Fruit fly (Drosophila melanogaster) whole organism, embryonic: ENCODE measurements around the gene Cyp6v1.

ENCODE experiments used
- ATbp ChIP-seq: fragments of 200-800 bp; sonication (Bioruptor generic); optimal IDR thresholded peaks from 2 replicates; lab custom pipeline; 2017; ENCODE audit warnings: missing biosample characterization, mild to moderate bottlenecking, missing genetic modification characterization, missing genetic modification reagents
- Antp ChIP-seq: fragments of 200-800 bp; sonication (Bioruptor generic); optimal IDR thresholded peaks from 3 replicates; lab custom pipeline; 2016; ENCODE audit warnings: missing biosample characterization, missing genetic modification characterization
- B-H2 ChIP-seq: fragments of 200-800 bp; sonication (Bioruptor generic); optimal IDR thresholded peaks from 2 replicates; lab custom pipeline; 2018; ENCODE audit warnings: missing biosample characterization, mild to moderate bottlenecking, missing genetic modification characterization
- CG10267 ChIP-seq: fragments of 200-800 bp; sonication (Bioruptor generic); optimal IDR thresholded peaks from 2 replicates; lab custom pipeline; 2018; ENCODE audit warnings: missing biosample characterization, mild to moderate bottlenecking, missing genetic modification characterization, moderate library complexity
- CG11456 ChIP-seq: fragments of 200-800 bp; sonication (Bioruptor generic); IDR thresholded peaks from 3 replicates; pipeline ENCODE4 v1.3.6; 2022; ENCODE audit warnings: missing biosample characterization, missing genetic modification characterization
- CG12744 ChIP-seq: fragments of 200-800 bp; sonication (Bioruptor generic); optimal IDR thresholded peaks from 2 replicates; lab custom pipeline; 2016; ENCODE audit warnings: missing biosample characterization, missing genetic modification characterization
- CG13775 ChIP-seq: fragments of 200-800 bp; sonication (Bioruptor generic); optimal IDR thresholded peaks from 3 replicates; lab custom pipeline; 2017; ENCODE audit warnings: missing biosample characterization, mild to moderate bottlenecking, missing genetic modification characterization
- CG13894 ChIP-seq: fragments of 200-800 bp; sonication (Bioruptor generic); optimal IDR thresholded peaks from 3 replicates; lab custom pipeline; 2018; ENCODE audit warnings: missing biosample characterization, mild to moderate bottlenecking, missing genetic modification characterization, moderate library complexity
- CG1529 ChIP-seq: fragments of 200-800 bp; sonication (Bioruptor generic); optimal IDR thresholded peaks from 3 replicates; lab custom pipeline; 2018; ENCODE audit warnings: missing biosample characterization, missing genetic modification characterization
- CG15696 ChIP-seq: fragments of 200-800 bp; sonication (Bioruptor generic); optimal IDR thresholded peaks from 2 replicates; lab custom pipeline; 2019; ENCODE audit warnings: missing biosample characterization, mild to moderate bottlenecking, missing genetic modification characterization, moderate library complexity
- CG17912 ChIP-seq: fragments of 200-800 bp; sonication (Bioruptor generic); optimal IDR thresholded peaks from 2 replicates; lab custom pipeline; 2018; ENCODE audit warnings: missing biosample characterization, mild to moderate bottlenecking, missing genetic modification characterization
- CG2678 ChIP-seq: fragments of 200-800 bp; sonication (Bioruptor generic); optimal IDR thresholded peaks from 3 replicates; lab custom pipeline; 2019; ENCODE audit warnings: missing biosample characterization, mild to moderate bottlenecking, missing genetic modification characterization, moderate library complexity
- CG2889 ChIP-seq: fragments of 200-800 bp; sonication (Bioruptor generic); IDR thresholded peaks from 3 replicates; pipeline ENCODE4 v1.3.6; 2022; ENCODE audit warnings: missing biosample characterization, missing genetic modification characterization
- CG4707 ChIP-seq: fragments of 200-800 bp; sonication (Bioruptor generic); optimal IDR thresholded peaks from 2 replicates; lab custom pipeline; 2018; ENCODE audit warnings: missing biosample characterization, mild to moderate bottlenecking, missing genetic modification characterization, moderate library complexity
- CG5953 ChIP-seq: fragments of 200-800 bp; sonication (Bioruptor generic); IDR thresholded peaks from 2 replicates; pipeline ENCODE4 v1.3.6; 2022; ENCODE audit warnings: missing biosample characterization, missing genetic modification characterization
- CG7271 ChIP-seq: fragments of 200-800 bp; sonication (Bioruptor generic); optimal IDR thresholded peaks from 2 replicates; lab custom pipeline; 2018; ENCODE audit warnings: missing biosample characterization, mild to moderate bottlenecking, missing genetic modification characterization, moderate library complexity
- CG7745 ChIP-seq: fragments of 200-800 bp; sonication (Bioruptor generic); optimal IDR thresholded peaks from 2 replicates; lab custom pipeline; 2018; ENCODE audit warnings: missing biosample characterization, mild to moderate bottlenecking, missing genetic modification characterization, moderate library complexity
- Chrac-16 ChIP-seq: fragments of 200-800 bp; sonication (Bioruptor generic); optimal IDR thresholded peaks from 3 replicates; lab custom pipeline; 2016; ENCODE audit warnings: missing biosample characterization, missing genetic modification characterization
- D19B ChIP-seq: fragments of 200-800 bp; sonication (Bioruptor generic); optimal IDR thresholded peaks from 2 replicates; lab custom pipeline; 2017; ENCODE audit warnings: missing biosample characterization, mild to moderate bottlenecking, missing genetic modification characterization
- Dek ChIP-seq: fragments of 200-800 bp; sonication (Bioruptor generic); optimal IDR thresholded peaks from 3 replicates; lab custom pipeline; 2019; ENCODE audit warnings: missing biosample characterization, mild to moderate bottlenecking, missing genetic modification characterization, moderate library complexity
- Dip3 ChIP-seq: fragments of 200-800 bp; sonication (Bioruptor generic); optimal IDR thresholded peaks from 3 replicates; lab custom pipeline; 2016; ENCODE audit warnings: missing biosample characterization, missing genetic modification characterization
- Drgx ChIP-seq: fragments of 200-800 bp; sonication (Bioruptor generic); IDR thresholded peaks from 2 replicates; pipeline ENCODE4 v1.3.6; 2022; ENCODE audit warnings: missing biosample characterization, missing genetic modification characterization
- Eip74EF ChIP-seq, 2 experiments: fragments of 200-800 bp in 1 of 2; fragments of >200 bp in 1 of 2; sonication (Bioruptor generic) in 1 of 2; optimal IDR thresholded peaks; 2 replicates each; lab custom pipeline; 2017 to 2019; ENCODE audit warnings: missing biosample characterization in 2 of 2, missing genetic modification characterization in 2 of 2, mild to moderate bottlenecking in 1 of 2, moderate library complexity in 1 of 2
- H2.0 ChIP-seq: fragments of 200-800 bp; sonication (Bioruptor generic); IDR thresholded peaks from 2 replicates; pipeline ENCODE4 v1.3.6; 2022; ENCODE audit warnings: missing biosample characterization, missing genetic modification characterization
- HLHmδ ChIP-seq: fragments of 200-800 bp; sonication (Bioruptor generic); optimal IDR thresholded peaks from 2 replicates; lab custom pipeline; 2018; ENCODE audit warnings: missing biosample characterization, mild to moderate bottlenecking, missing genetic modification characterization, moderate library complexity
- Mes4 ChIP-seq: fragments of 200-800 bp; sonication (Bioruptor generic); optimal IDR thresholded peaks from 2 replicates; lab custom pipeline; 2016; ENCODE audit warnings: missing biosample characterization, missing genetic modification characterization
- NfI ChIP-seq: fragments of 200-800 bp; sonication (Bioruptor generic); optimal IDR thresholded peaks from 3 replicates; lab custom pipeline; 2018; ENCODE audit warnings: missing biosample characterization, mild to moderate bottlenecking, missing genetic modification characterization, moderate library complexity
- PHDP ChIP-seq: fragments of 200-800 bp; sonication (Bioruptor generic); optimal IDR thresholded peaks from 3 replicates; lab custom pipeline; 2018; ENCODE audit warnings: missing biosample characterization, mild to moderate bottlenecking, missing genetic modification characterization, moderate library complexity
- Poxn ChIP-seq: fragments of 200-800 bp; sonication (Bioruptor generic); IDR thresholded peaks from 2 replicates; pipeline ENCODE4 v1.3.6; 2022; ENCODE audit warnings: missing biosample characterization, missing genetic modification characterization
- Scr ChIP-seq: fragments of 200-800 bp; sonication (Bioruptor generic); IDR thresholded peaks from 2 replicates; pipeline ENCODE4 v1.3.6; 2022; ENCODE audit warnings: missing biosample characterization, missing genetic modification characterization; ENCODE audit not compliant: partially characterized antibody
- Side ChIP-seq: fragments of 200-800 bp; sonication (Bioruptor generic); optimal IDR thresholded peaks from 2 replicates; lab custom pipeline; 2016; ENCODE audit warnings: missing biosample characterization, missing genetic modification characterization
- Tbp ChIP-seq: fragments of >200 bp; optimal IDR thresholded peaks from 2 replicates; lab custom pipeline; 2018; ENCODE audit warnings: missing biosample characterization, missing genetic modification characterization
- Xrp1 ChIP-seq: fragments of 200-800 bp; sonication (Bioruptor generic); IDR thresholded peaks from 2 replicates; pipeline ENCODE4 v1.3.6; 2022; ENCODE audit warnings: missing biosample characterization, missing genetic modification characterization
- bbx ChIP-seq: fragments of 200-800 bp; sonication (Bioruptor generic); IDR thresholded peaks from 2 replicates; pipeline ENCODE4 v1.3.6; 2022; ENCODE audit warnings: missing biosample characterization, missing genetic modification characterization; ENCODE audit not compliant: partially characterized antibody
- chm ChIP-seq: fragments of 200-800 bp; sonication (Bioruptor generic); IDR thresholded peaks from 2 replicates; pipeline ENCODE4 v1.3.6; 2022; ENCODE audit warnings: missing biosample characterization, missing genetic modification characterization
- crol ChIP-seq: fragments of 200-800 bp; sonication (Bioruptor generic); IDR thresholded peaks from 2 replicates; pipeline ENCODE4 v1.3.6; 2022; ENCODE audit warnings: missing biosample characterization, missing genetic modification characterization
- dati ChIP-seq: fragments of 200-800 bp; sonication (Bioruptor generic); IDR thresholded peaks from 2 replicates; pipeline ENCODE4 v1.3.6; 2022; ENCODE audit warnings: missing biosample characterization, missing genetic modification characterization
- esg ChIP-seq: fragments of 200-800 bp; sonication (Bioruptor generic); conservative IDR thresholded peaks from 2 replicates; pipeline ENCODE4 v1.3.6; 2022; ENCODE audit warnings: missing biosample characterization, missing genetic modification characterization
- ham ChIP-seq: fragments of 200-800 bp; sonication (Bioruptor generic); IDR thresholded peaks from 2 replicates; pipeline ENCODE4 v1.3.6; 2022; ENCODE audit warnings: missing biosample characterization, missing genetic modification characterization
- ind ChIP-seq: fragments of 200-800 bp; sonication (Bioruptor generic); optimal IDR thresholded peaks from 3 replicates; lab custom pipeline; 2016; ENCODE audit warnings: missing biosample characterization, missing genetic modification characterization
- kah ChIP-seq: fragments of 200-800 bp; sonication (Bioruptor generic); optimal IDR thresholded peaks from 2 replicates; lab custom pipeline; 2018; ENCODE audit warnings: missing biosample characterization, mild to moderate bottlenecking, missing genetic modification characterization
- mirr ChIP-seq: fragments of 200-800 bp; sonication (Bioruptor generic); optimal IDR thresholded peaks from 3 replicates; lab custom pipeline; 2018; ENCODE audit warnings: missing biosample characterization, mild to moderate bottlenecking, missing genetic modification characterization
- pita ChIP-seq: fragments of 200-800 bp; sonication (Bioruptor generic); optimal IDR thresholded peaks from 2 replicates; lab custom pipeline; 2017; ENCODE audit warnings: missing biosample characterization, mild to moderate bottlenecking, missing genetic modification characterization
- pnt ChIP-seq: fragments of 200-800 bp; sonication (Bioruptor generic); optimal IDR thresholded peaks from 3 replicates; lab custom pipeline; 2016; ENCODE audit warnings: missing biosample characterization, missing genetic modification characterization
- psq ChIP-seq: fragments of 200-800 bp; sonication (Bioruptor generic); optimal IDR thresholded peaks from 2 replicates; lab custom pipeline; 2017; ENCODE audit warnings: missing biosample characterization, missing genetic modification characterization
- pzg ChIP-seq: fragments of 200-800 bp; sonication (Bioruptor generic); optimal IDR thresholded peaks from 3 replicates; lab custom pipeline; 2018; ENCODE audit warnings: missing biosample characterization, mild to moderate bottlenecking, missing genetic modification characterization, moderate library complexity
- slbo ChIP-seq: fragments of 200-800 bp; sonication (Bioruptor generic); IDR thresholded peaks from 2 replicates; pipeline ENCODE4 v1.3.6; 2022; ENCODE audit warnings: missing biosample characterization, missing genetic modification characterization
- sna ChIP-seq: fragments of 200-800 bp; sonication (Bioruptor generic); IDR thresholded peaks from 2 replicates; pipeline ENCODE4 v1.3.6; 2022; ENCODE audit warnings: missing biosample characterization, missing genetic modification characterization; ENCODE audit not compliant: partially characterized antibody
- stc ChIP-seq: fragments of 200-800 bp; sonication (Bioruptor generic); IDR thresholded peaks from 2 replicates; pipeline ENCODE4 v1.3.6; 2022; ENCODE audit warnings: missing biosample characterization, missing genetic modification characterization
- toy ChIP-seq: fragments of 200-800 bp; sonication (Bioruptor generic); IDR thresholded peaks from 2 replicates; pipeline ENCODE4 v1.3.6; 2022; ENCODE audit warnings: missing biosample characterization, missing genetic modification characterization
- unpg ChIP-seq: fragments of 200-800 bp; sonication (Bioruptor generic); optimal IDR thresholded peaks from 3 replicates; lab custom pipeline; 2018; ENCODE audit warnings: missing biosample characterization, mild to moderate bottlenecking, missing genetic modification characterization, moderate library complexity

The Cyp6v1 gene

dm6 chrX:20654954-20655391 lies 1.9 kb upstream of the Cyp6v1 start (continued):
- TF ChIP-seq Antp (peak; percentile 87), ind (GFP tag; lab: Kevin White, UChicago) (peak; percentile 77), kah (GFP tag; lab: Kevin White, UChicago) (peak; percentile 6), CG13775 (GFP tag; lab: Kevin White, UChicago) (peak; percentile 61), Dip3 (GFP tag; lab: Kevin White, UChicago) (peak; percentile 6), CG12744 (GFP tag; lab: Kevin White, UChicago) (peak; percentile 6), ham (GFP tag; lab: Robert Waterston, UW) (no peak), toy (GFP tag; lab: Robert Waterston, UW) (no peak), CG17912 (GFP tag; lab: Kevin White, UChicago) (no peak), CG2889 (GFP tag; lab: Robert Waterston, UW) (0 out of 3 replicates have a peak, but pooled peaks have one; percentile 59), esg (GFP tag; lab: Robert Waterston, UW) (peak; percentile 74), CG4707 (GFP tag; lab: Kevin White, UChicago) (peak; percentile 52), pita (GFP tag; lab: Kevin White, UChicago) (no peak), CG15696 (tag; lab: Kevin White, UChicago) (peak; percentile 79), HLHmδ (peak; percentile 49), stc (peak; percentile 70), Dek (peak; percentile 11), ATbp (peak; percentile 90), Scr (GFP tag; lab: Robert Waterston, UW) (no peak), CG2678 (tag; lab: Kevin White, UChicago) (peak; percentile 72), Chrac-16 (GFP tag; lab: Kevin White, UChicago) (peak; percentile 78), Side (GFP tag; lab: Kevin White, UChicago) (peak; percentile 72), Mes4 (GFP tag; lab: Kevin White, UChicago) (peak; percentile 84), psq (GFP tag; lab: Kevin White, UChicago) (peak; percentile 54), D19B (GFP tag; lab: Kevin White, UChicago) (no peak), CG11456 (GFP tag; lab: Robert Waterston, UW) (peak; percentile 77), B-H2 (GFP tag; lab: Kevin White, UChicago) (no peak), CG7745 (tag; lab: Kevin White, UChicago) (peak; percentile 13), Xrp1 (peak; percentile 90), CG5953 (GFP tag; lab: Robert Waterston, UW) (peak; percentile 73), chm (GFP tag; lab: Robert Waterston, UW) (peak; percentile 87), unpg (peak; percentile 64), Eip74EF (GFP tag; optimal IDR thresholded peaks at IDR 0.05; lab: Kevin White, UChicago) (peak in 1 of 2 experiments; percentile 20), NfI (GFP tag; lab: Kevin White, UChicago) (peak; percentile 38), sna (GFP tag; lab: Robert Waterston, UW) (no peak), Drgx (GFP tag; lab: Robert Waterston, UW) (peak; percentile 67), crol (GFP tag; lab: Robert Waterston, UW) (peak; percentile 63), slbo (peak; percentile 72), CG10267 (tag; lab: Kevin White, UChicago) (peak; percentile 45), Poxn (GFP tag; lab: Robert Waterston, UW) (no peak), dati (peak; percentile 68; the same call in 1 of the 2 replicates), CG13894 (no peak), pnt (GFP tag; lab: Kevin White, UChicago) (peak; percentile 82), H2.0 (GFP tag; lab: Robert Waterston, UW) (peak; percentile 78), CG1529 (GFP tag; lab: Kevin White, UChicago) (peak; percentile 81), Tbp (GFP tag; lab: Kevin White, UChicago) (no peak), PHDP (tag; lab: Kevin White, UChicago) (peak; percentile 63), pzg (GFP tag; lab: Kevin White, UChicago) (no peak), mirr (GFP tag; lab: Kevin White, UChicago) (peak; percentile 9), CG7271 (tag; lab: Kevin White, UChicago) (peak; percentile 83), bbx (GFP tag; lab: Robert Waterston, UW) (no peak)
